Worm (Caenorhabditis elegans): ENCODE data around the gene nekl-4.

Gene nekl-4

ce11 chrIII:5553098-5553497 lies 35.8 kb upstream of the nekl-4 start (continued):
- TF ChIP-seq nhr-77 (tag; optimal IDR thresholded peaks at IDR 0.05) (no peak), nhr-90 (tag; optimal IDR thresholded peaks at IDR 0.05; ENCODE audit: poor library complexity) (peak; percentile 24), lsy-2 (tag; optimal IDR thresholded peaks at IDR 0.05) (peak in 1 of 2 experiments; percentile 24), ces-1 (GFP tag; optimal IDR thresholded peaks at IDR 0.05) (no peak), nhr-85 (tag) (peak; percentile 89), vab-15 (tag; optimal IDR thresholded peaks at IDR 0.05) (no peak)

DNA sequence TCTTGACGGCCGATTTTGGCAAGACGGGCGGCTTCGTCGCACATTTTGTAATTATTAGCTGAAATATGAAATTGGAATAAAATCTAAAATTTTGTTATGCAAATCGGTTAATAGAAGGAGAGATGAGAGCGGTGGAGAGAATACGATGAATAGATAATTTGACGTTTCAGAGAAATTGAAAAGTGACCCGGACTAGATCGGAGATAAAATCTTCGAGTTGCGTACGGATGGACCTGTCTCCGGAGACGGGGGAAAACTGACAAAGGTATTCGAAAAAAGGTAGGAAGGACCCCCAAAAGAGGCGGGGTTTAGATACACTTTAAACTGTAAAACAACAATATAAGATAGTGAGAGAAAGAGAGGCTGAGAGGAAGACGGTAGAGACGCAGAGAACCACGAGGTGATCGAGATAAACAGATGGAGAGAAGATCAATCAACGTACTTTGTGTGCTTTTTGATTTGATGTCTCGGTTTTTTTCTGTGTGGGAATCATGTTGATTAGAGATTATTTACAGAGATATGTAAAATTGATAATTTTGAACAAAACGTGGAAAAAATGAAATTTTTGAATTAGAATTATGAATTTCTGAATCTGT lies 34.8 kb upstream of the nekl-4 start, which contains the start of gene F09F7.6:
F09F7.6 (minus strand) TSS at position 64 of the 596 bp plus-strand sequence.
- TF ChIP-seq ztf-4 (tag; optimal IDR thresholded peaks at IDR 0.05): peak; percentile 51
- peak; percentile 93 for TF ChIP-seq snu-23 (GFP tag; optimal IDR thresholded peaks at IDR 0.05)
- TF ChIP-seq ama-1 (optimal IDR thresholded peaks at IDR 0.05): peak; percentile 47
- peak; percentile 95 for TF ChIP-seq nhr-71 (tag; optimal IDR thresholded peaks at IDR 0.05)
- TF ChIP-seq nhr-20 (tag; optimal IDR thresholded peaks at IDR 0.05): peak; percentile 97
- TF ChIP-seq grh-1 (GFP tag; IDR thresholded peaks at IDR 0.05): peak; percentile 53; the same call in 1 of the 2 replicates
- peak; percentile 46 for TF ChIP-seq swsn-7 (tag; optimal IDR thresholded peaks at IDR 0.05)
- TF ChIP-seq nhr-12 (tag; optimal IDR thresholded peaks at IDR 0.05): no peak
- peak; percentile 35 to 93 (median 72) for TF ChIP-seq elt-3 (tag; optimal IDR thresholded peaks at IDR 0.05)
- TF ChIP-seq hpl-2 (GFP tag; optimal IDR thresholded peaks at IDR 0.05): no peak
- no peak for TF ChIP-seq sup-37 (GFP tag; optimal IDR thresholded peaks at IDR 0.05)
- no peak for TF ChIP-seq fkh-8 (tag; optimal IDR thresholded peaks at IDR 0.05)
- peak; percentile 25 for TF ChIP-seq lin-39 (tag; optimal IDR thresholded peaks at IDR 0.05)
- peak; percentile 27 for TF ChIP-seq xbp-1 (tag; optimal IDR thresholded peaks at IDR 0.05)
- no peak for TF ChIP-seq ceh-82 (tag; optimal IDR thresholded peaks at IDR 0.05)
- TF ChIP-seq lir-3 (tag; optimal IDR thresholded peaks at IDR 0.05; ENCODE audit: poor library complexity): peak; percentile 72
- peak; percentile 74 for TF ChIP-seq C16A3.4 (tag; optimal IDR thresholded peaks at IDR 0.05)
- TF ChIP-seq nhr-90 (tag; optimal IDR thresholded peaks at IDR 0.05; ENCODE audit: poor library complexity): peak; percentile 81
- peak; percentile 74 for TF ChIP-seq elt-2 (tag; optimal IDR thresholded peaks at IDR 0.05)
- TF ChIP-seq nhr-11 (tag; optimal IDR thresholded peaks at IDR 0.05): no peak
- TF ChIP-seq lin-14 (GFP tag; optimal IDR thresholded peaks at IDR 0.05): peak; percentile 89
- TF ChIP-seq irx-1 (tag; optimal IDR thresholded peaks at IDR 0.05): peak; percentile 10
- TF ChIP-seq vab-15 (tag; optimal IDR thresholded peaks at IDR 0.05): peak; percentile 50
- no peak for TF ChIP-seq sptf-1 (tag; optimal IDR thresholded peaks at IDR 0.05)
- no peak for TF ChIP-seq ztf-11 (tag; optimal IDR thresholded peaks at IDR 0.05)
- TF ChIP-seq rnt-1 (tag; optimal IDR thresholded peaks at IDR 0.05): peak; percentile 76
- TF ChIP-seq lsy-2 (tag; optimal IDR thresholded peaks at IDR 0.05): peak; percentile 57 to 63
- TF ChIP-seq efl-1 (optimal IDR thresholded peaks at IDR 0.05): peak; percentile 37 to 52
- peak in 1 of 2 experiments; percentile 96 for TF ChIP-seq efl-1 (GFP tag; optimal IDR thresholded peaks at IDR 0.05 in 1 of 2)
- TF ChIP-seq unc-130 (tag; optimal IDR thresholded peaks at IDR 0.05): peak; percentile 89
- peak; percentile 44 for TF ChIP-seq blmp-1 (tag; optimal IDR thresholded peaks at IDR 0.05)
- peak in 2 of 3 experiments; percentile 21 to 42 for TF ChIP-seq dpl-1 (GFP tag; optimal IDR thresholded peaks at IDR 0.05)
- TF ChIP-seq nhr-19 (GFP tag; conservative IDR thresholded peaks at IDR 0.05): peak; percentile 98
- TF ChIP-seq lin-35 (GFP tag; optimal IDR thresholded peaks at IDR 0.05): peak; percentile 41 to 81
- TF ChIP-seq lin-13 (GFP tag; optimal IDR thresholded peaks at IDR 0.05): peak; percentile 4
- peak; percentile 41 for TF ChIP-seq dsc-1 (tag; optimal IDR thresholded peaks at IDR 0.05)
- peak; percentile 98 for TF ChIP-seq nhr-85 (tag)
- peak in 1 of 2 experiments; percentile 96 for TF ChIP-seq mdl-1 (tag; optimal IDR thresholded peaks at IDR 0.05)
- TF ChIP-seq C04F5.9 (tag; optimal IDR thresholded peaks at IDR 0.05): peak; percentile 26
- peak; percentile 81 for TF ChIP-seq tbx-2 (tag; optimal IDR thresholded peaks at IDR 0.05)
- peak; percentile 18 for TF ChIP-seq mep-1 (tag; optimal IDR thresholded peaks at IDR 0.05)
- peak; percentile 62 for TF ChIP-seq nhr-47 (tag; optimal IDR thresholded peaks at IDR 0.05)

Data from whole organism, L1 larva.